Worm (Caenorhabditis elegans) whole organism, young adult: ENCODE data around the gene sma-10.
A peak's percentile ranks its signal among the peaks of the same experiment; 100 is the strongest.

Experiments
- F10E7.11 ChIP-seq: sonication (generic microtip); optimal IDR thresholded peaks from 2 replicates; lab custom pipeline; 2017; ENCODE audit warnings: mild to moderate bottlenecking, missing genetic modification characterization, moderate library complexity, missing compliant biosample characterization
- F37B4.10 ChIP-seq: fragments of 200-800 bp; sonication (Bioruptor generic); IDR thresholded peaks from 2 replicates; pipeline ENCODE4 v1.3.6; 2022; ENCODE audit warnings: missing genetic modification characterization, missing compliant biosample characterization
- ama-1 ChIP-seq, 3 experiments: fragments of 150-350 bp in 1 of 3; sonication (generic microtip) in 2 of 3; optimal IDR thresholded peaks; 2 replicates each; lab custom pipeline; 2014 to 2018; ENCODE audit warnings: missing biosample characterization in 2 of 3, missing genetic modification characterization in 2 of 3, missing genetic modification reagents in 2 of 3
- bed-2 ChIP-seq: fragments of 200-800 bp; sonication (Bioruptor generic); IDR thresholded peaks from 2 replicates; pipeline ENCODE4 v1.3.6; 2022; ENCODE audit warnings: missing genetic modification reagents, missing genetic modification characterization, missing compliant biosample characterization
- chd-7 ChIP-seq: sonication (generic microtip); optimal IDR thresholded peaks from 2 replicates; lab custom pipeline; 2016; ENCODE audit warnings: mild to moderate bottlenecking, missing genetic modification characterization, moderate library complexity, missing compliant biosample characterization
- egl-18 ChIP-seq: fragments of 200-800 bp; sonication (Bioruptor generic); IDR thresholded peaks from 2 replicates; pipeline ENCODE4 v1.3.6; 2022; ENCODE audit warnings: missing genetic modification reagents, missing genetic modification characterization, missing compliant biosample characterization
- him-1 ChIP-seq: sonication (generic microtip); optimal IDR thresholded peaks from 2 replicates; lab custom pipeline; 2016; ENCODE audit warnings: missing genotype, missing genetic modification reagents, missing genetic modification characterization, missing compliant biosample characterization
- mel-28 ChIP-seq: sonication (generic microtip); optimal IDR thresholded peaks from 2 replicates; lab custom pipeline; 2016; ENCODE audit warnings: borderline replicate concordance, mild to moderate bottlenecking, missing genetic modification characterization, missing compliant biosample characterization
- nfya-2 ChIP-seq: fragments of 200-800 bp; sonication (Bioruptor generic); IDR thresholded peaks from 2 replicates; pipeline ENCODE4 v1.3.6; 2022; ENCODE audit warnings: missing genetic modification reagents, missing genetic modification characterization, missing compliant biosample characterization

- TF ChIP-seq nfya-2 (GFP tag; lab: Robert Waterston, UW) (no peak), F37B4.10 (GFP tag; lab: Robert Waterston, UW) (0 out of 2 replicates have a peak, but pooled peaks have one; percentile 86), him-1 (tag; lab: Kevin White, UChicago) (peak; percentile 89), mel-28 (tag; lab: Kevin White, UChicago) (no peak), ama-1 (optimal IDR thresholded peaks at IDR 0.05; lab: Kevin White, UChicago) (no peak), ama-1 (GFP tag; optimal IDR thresholded peaks at IDR 0.05; lab: Kevin White, UChicago) (peak; percentile 70 to 78), bed-2 (GFP tag; lab: Robert Waterston, UW) (0 out of 2 replicates have a peak, but pooled peaks have one; percentile 31), chd-7 (tag; lab: Kevin White, UChicago) (peak; percentile 48), F10E7.11 (no peak), egl-18 (0 out of 2 replicates have a peak, but pooled peaks have one; percentile 65)
Observed at ce11 chrIV:322497-322896, 48.3 kb downstream of the sma-10 start, which contains the start of gene grl-26.
